Worm (Caenorhabditis elegans) whole organism, early embryonic: ENCODE data around the gene cox-6A.

Experiments used
- B0310.2 ChIP-seq: sonication (generic microtip); optimal IDR thresholded peaks from 2 replicates; lab custom pipeline; 2016; ENCODE audit warnings: mild to moderate bottlenecking, missing genetic modification characterization, missing compliant biosample characterization
- ama-1 ChIP-seq: fragments of 150-350 bp; optimal IDR thresholded peaks from 2 replicates; lab custom pipeline; 2014
- ceh-13 ChIP-seq: fragments of 200-800 bp; sonication (Bioruptor generic); optimal IDR thresholded peaks from 2 replicates; lab custom pipeline; 2018; ENCODE audit warnings: mild to moderate bottlenecking, missing genetic modification characterization, missing compliant biosample characterization
- ceh-36 ChIP-seq: sonication (generic microtip); optimal IDR thresholded peaks from 2 replicates; lab custom pipeline; 2016; ENCODE audit warnings: missing genetic modification characterization, inconsistent platforms, missing compliant biosample characterization
- ets-7 ChIP-seq: sonication (generic microtip); optimal IDR thresholded peaks from 2 replicates; lab custom pipeline; 2016; ENCODE audit warnings: missing genotype, missing genetic modification characterization, missing compliant biosample characterization
- flt-1 ChIP-seq: fragments of 200-800 bp; sonication (Bioruptor generic); IDR thresholded peaks from 2 replicates; pipeline ENCODE4 v1.3.6; 2022; ENCODE audit warnings: missing genetic modification characterization, missing compliant biosample characterization
- hmg-4 ChIP-seq: fragments of 200-800 bp; sonication (Bioruptor generic); optimal IDR thresholded peaks from 2 replicates; lab custom pipeline; 2018; ENCODE audit warnings: mild to moderate bottlenecking, missing genetic modification characterization, missing compliant biosample characterization
- hnd-1 ChIP-seq: sonication (generic microtip); optimal IDR thresholded peaks from 2 replicates; lab custom pipeline; 2016; ENCODE audit warnings: missing genetic modification characterization, missing compliant biosample characterization
- sea-1 ChIP-seq: fragments of 200-800 bp; sonication (Bioruptor generic); conservative IDR thresholded peaks from 2 replicates; pipeline ENCODE4 v1.3.6; 2022; ENCODE audit warnings: missing genetic modification characterization, missing compliant biosample characterization
- tbx-37 ChIP-seq: fragments of 200-800 bp; sonication (Bioruptor generic); conservative IDR thresholded peaks from 2 replicates; pipeline ENCODE4 v1.3.6; 2022; ENCODE audit warnings: missing genetic modification reagents, missing genetic modification characterization, missing compliant biosample characterization
- tra-4 ChIP-seq: sonication (generic microtip); optimal IDR thresholded peaks from 2 replicates; lab custom pipeline; 2017; ENCODE audit warnings: missing genetic modification characterization, missing compliant biosample characterization

DNA sequence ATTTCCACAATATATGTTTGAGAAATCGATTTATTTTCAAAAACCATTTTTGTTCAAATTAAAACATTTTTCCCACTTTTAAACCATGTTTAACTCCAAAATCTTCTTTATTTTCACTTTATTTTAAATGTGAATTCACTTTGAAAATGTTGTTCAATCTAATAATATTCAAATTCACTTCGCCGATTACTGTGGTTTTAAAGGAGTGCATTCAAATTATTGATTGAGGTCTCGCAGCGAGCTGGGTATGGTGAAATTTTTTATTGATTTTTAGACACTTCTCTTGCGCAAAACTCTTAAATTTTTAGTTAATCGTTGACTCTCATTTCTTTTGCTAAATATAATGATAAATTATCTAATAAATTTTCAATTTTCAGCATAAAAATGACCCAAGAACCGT, 33.8 kb upstream of the cox-6A start, which contains the start of gene C45G9.5:
- TF ChIP-seq ama-1 (lab: Kevin White, UChicago) (no peak), hnd-1 (tag; lab: Kevin White, UChicago) (no peak), sea-1 (GFP tag; lab: Robert Waterston, UW) (no peak), flt-1 (GFP tag; lab: Robert Waterston, UW) (no peak), ceh-13 (GFP tag; lab: Kevin White, UChicago) (no peak), ets-7 (tag; lab: Kevin White, UChicago) (no peak), hmg-4 (GFP tag; lab: Kevin White, UChicago) (no peak), tbx-37 (no peak), tra-4 (tag; lab: Kevin White, UChicago) (no peak), ceh-36 (no peak), B0310.2 (tag; lab: Kevin White, UChicago) (no peak)
